Fruit fly (Drosophila melanogaster) whole organism, adult: ENCODE measurements around the gene Ugt302K1.

Experiments used
- CG14711 ChIP-seq: fragments of 200-800 bp; sonication (Bioruptor generic); optimal IDR thresholded peaks from 2 replicates; lab custom pipeline; 2018; ENCODE audit warnings: missing biosample characterization, mild to moderate bottlenecking, missing genetic modification characterization, moderate library complexity
- CG1620 ChIP-seq: fragments of 200-800 bp; sonication (Bioruptor generic); optimal IDR thresholded peaks from 2 replicates; lab custom pipeline; 2016; ENCODE audit warnings: missing biosample characterization, missing genetic modification characterization
- CG5204 ChIP-seq: fragments of 200-800 bp; sonication (Bioruptor generic); optimal IDR thresholded peaks from 2 replicates; lab custom pipeline; 2016; ENCODE audit warnings: missing biosample characterization, missing genetic modification characterization
- CG7045 ChIP-seq: fragments of 200-800 bp; sonication (Bioruptor generic); optimal IDR thresholded peaks from 2 replicates; lab custom pipeline; 2017; ENCODE audit warnings: missing biosample characterization, mild to moderate bottlenecking, missing genetic modification characterization
- Clk ChIP-seq: fragments of 200-800 bp; sonication (Bioruptor generic); optimal IDR thresholded peaks from 2 replicates; lab custom pipeline; 2017; ENCODE audit warnings: missing biosample characterization, missing genetic modification characterization
- bab1 ChIP-seq: fragments of 200-800 bp; sonication (Bioruptor generic); optimal IDR thresholded peaks from 3 replicates; lab custom pipeline; 2019; ENCODE audit warnings: missing biosample characterization, mild to moderate bottlenecking, missing genetic modification characterization, moderate library complexity
- cic ChIP-seq: fragments of 200-800 bp; sonication (Bioruptor generic); optimal IDR thresholded peaks from 2 replicates; lab custom pipeline; 2017; ENCODE audit warnings: missing biosample characterization, mild to moderate bottlenecking, missing genetic modification characterization, moderate library complexity
- cnc ChIP-seq, 2 experiments: fragments of >200 bp; optimal IDR thresholded peaks; 2 replicates each; lab custom pipeline; 2017
- kay ChIP-seq: fragments of 200-800 bp; sonication (Bioruptor generic); peaks from one replicate; lab custom pipeline; 2016; ENCODE audit warnings: missing biosample characterization, missing genetic modification characterization, borderline replicate concordance
- pad ChIP-seq: fragments of 200-800 bp; sonication (Bioruptor generic); optimal IDR thresholded peaks from 3 replicates; lab custom pipeline; 2017; ENCODE audit warnings: missing biosample characterization, missing genetic modification characterization, mild to moderate bottlenecking, moderate library complexity, missing genetic modification reagents
- tj ChIP-seq: fragments of 200-800 bp; sonication (Bioruptor generic); optimal IDR thresholded peaks from 3 replicates; lab custom pipeline; 2017; ENCODE audit warnings: missing biosample characterization, mild to moderate bottlenecking, missing genetic modification characterization, moderate library complexity
- toe ChIP-seq: fragments of 200-800 bp; sonication (Bioruptor generic); optimal IDR thresholded peaks from 2 replicates; lab custom pipeline; 2016; ENCODE audit warnings: missing biosample characterization, missing genetic modification characterization

dm6 chr3R:11198062-11198472, 44.4 kb upstream of the Ugt302K1 start:
- TF ChIP-seq kay (GFP tag; lab: Kevin White, UChicago) (peak; percentile 68), cic (GFP tag; lab: Kevin White, UChicago) (peak; percentile 92), cnc (optimal IDR thresholded peaks at IDR 0.05; lab: Kevin White, UChicago) (no peak), toe (GFP tag; lab: Kevin White, UChicago) (no peak), CG7045 (peak; percentile 9), tj (GFP tag; lab: Kevin White, UChicago) (peak; percentile 81), CG5204 (no peak), Clk (no peak), CG1620 (GFP tag; lab: Kevin White, UChicago) (no peak), pad (GFP tag; lab: Kevin White, UChicago) (peak; percentile 50), CG14711 (tag; lab: Kevin White, UChicago) (no peak), bab1 (peak; percentile 55)
